Fruit fly (Drosophila melanogaster): ENCODE measurements around the gene squ.
A peak's percentile ranks its signal among the peaks of the same experiment; 100 is the strongest.

Gene squ

dm6 chr2L:16709693-16710092 is 29.8 kb downstream of the squ start (continued):
- peak; percentile 57 for TF ChIP-seq caup (GFP tag; optimal IDR thresholded peaks at IDR 0.05; ENCODE audit: severe bottlenecking)
- TF ChIP-seq fd3F (GFP tag; optimal IDR thresholded peaks at IDR 0.05), result peak; percentile 51
- peak; percentile 5 for TF ChIP-seq mam (GFP tag; optimal IDR thresholded peaks at IDR 0.05)
- no peak for TF ChIP-seq nom (GFP tag; optimal IDR thresholded peaks at IDR 0.05)
- peak; percentile 47 for TF ChIP-seq Med (GFP tag)
- no peak for TF ChIP-seq klu (GFP tag; IDR thresholded peaks at IDR 0.05)
- peak; percentile 86 for TF ChIP-seq dysf (GFP tag; IDR thresholded peaks at IDR 0.05)
- peak; percentile 31 for TF ChIP-seq CG12155 (GFP tag; optimal IDR thresholded peaks at IDR 0.05)
- TF ChIP-seq CG10979 (tag; optimal IDR thresholded peaks at IDR 0.05), result peak; percentile 50
- peak; percentile 73 for TF ChIP-seq CoRest (tag; optimal IDR thresholded peaks at IDR 0.05)
- no peak for TF ChIP-seq CG4328 (GFP tag; optimal IDR thresholded peaks at IDR 0.05)
- TF ChIP-seq vnd (GFP tag; IDR thresholded peaks at IDR 0.05; ENCODE audit: partially characterized antibody), result no peak
- no peak for TF ChIP-seq Myb (GFP tag; optimal IDR thresholded peaks at IDR 0.05)
- TF ChIP-seq esg (GFP tag; conservative IDR thresholded peaks at IDR 0.05), result peak; percentile 81
- no peak for TF ChIP-seq Awh (GFP tag; IDR thresholded peaks at IDR 0.05)
- no peak for TF ChIP-seq inv (GFP tag; IDR thresholded peaks at IDR 0.05; ENCODE audit: partially characterized antibody)
- no peak for TF ChIP-seq vfl (GFP tag; optimal IDR thresholded peaks at IDR 0.05)
- TF ChIP-seq Lim3 (GFP tag; IDR thresholded peaks at IDR 0.05), result peak; percentile 30; the same call in 1 of the 2 replicates
- peak; percentile 32 for TF ChIP-seq salm (tag; optimal IDR thresholded peaks at IDR 0.05)
- TF ChIP-seq dmrt99B (tag; optimal IDR thresholded peaks at IDR 0.05), result peak; percentile 67
- TF ChIP-seq psq (GFP tag; optimal IDR thresholded peaks at IDR 0.05), result peak; percentile 11
- peak; percentile 9; the same call in 1 of the 2 replicates for TF ChIP-seq CG10959 (GFP tag; IDR thresholded peaks at IDR 0.05)
- no peak for TF ChIP-seq CG8765 (GFP tag; IDR thresholded peaks at IDR 0.05)
- TF ChIP-seq Hey (tag; optimal IDR thresholded peaks at IDR 0.05), result no peak
- TF ChIP-seq Oaz (GFP tag; IDR thresholded peaks at IDR 0.05), result peak; percentile 66
- no peak for TF ChIP-seq gt (GFP tag; IDR thresholded peaks at IDR 0.05)
- peak; percentile 70 for TF ChIP-seq CG14050 (GFP tag; IDR thresholded peaks at IDR 0.05)
- peak in 1 of 3 experiments; percentile 57 for TF ChIP-seq lola (GFP tag; optimal IDR thresholded peaks at IDR 0.05)
- TF ChIP-seq HLH4C (GFP tag; IDR thresholded peaks at IDR 0.05; ENCODE audit: partially characterized antibody), result no peak
- TF ChIP-seq CG13287 (GFP tag; IDR thresholded peaks at IDR 0.05; ENCODE audit: partially characterized antibody), result no peak
- TF ChIP-seq CG17802 (tag; optimal IDR thresholded peaks at IDR 0.05), result no peak
- peak; percentile 89 for TF ChIP-seq Ptx1 (GFP tag; IDR thresholded peaks at IDR 0.05)
- peak; percentile 18 for TF ChIP-seq CG12769 (tag; optimal IDR thresholded peaks at IDR 0.05)
- no peak for TF ChIP-seq pzg (GFP tag; optimal IDR thresholded peaks at IDR 0.05)
- TF ChIP-seq Nf-YB (GFP tag; optimal IDR thresholded peaks at IDR 0.05), result peak; percentile 55
- peak; percentile 0 for TF ChIP-seq twi (tag; optimal IDR thresholded peaks at IDR 0.05)
- no peak for TF ChIP-seq CG10654 (GFP tag; optimal IDR thresholded peaks at IDR 0.05)
- TF ChIP-seq CG4854 (GFP tag; optimal IDR thresholded peaks at IDR 0.05), result no peak
- TF ChIP-seq MTF-1 (GFP tag; optimal IDR thresholded peaks at IDR 0.05; ENCODE audit: borderline replicate concordance), result no peak
- TF ChIP-seq CG8388 (GFP tag; optimal IDR thresholded peaks at IDR 0.05), result peak; percentile 69
- no peak for TF ChIP-seq CG4730 (GFP tag; IDR thresholded peaks at IDR 0.05)
- peak; percentile 78 for TF ChIP-seq tgo (GFP tag; IDR thresholded peaks at IDR 0.05)
- peak; percentile 60 for TF ChIP-seq ATbp (GFP tag; optimal IDR thresholded peaks at IDR 0.05)
- no peak for TF ChIP-seq CG6813 (GFP tag; optimal IDR thresholded peaks at IDR 0.05)
- peak; percentile 58 for TF ChIP-seq CG12104 (GFP tag; optimal IDR thresholded peaks at IDR 0.05)
- peak; percentile 70 for TF ChIP-seq CG1603 (tag; optimal IDR thresholded peaks at IDR 0.05)
- no peak for TF ChIP-seq crc (GFP tag; optimal IDR thresholded peaks at IDR 0.05)
- peak; percentile 49 for TF ChIP-seq CG1529 (GFP tag; optimal IDR thresholded peaks at IDR 0.05)
- no peak for TF ChIP-seq Usf (GFP tag; optimal IDR thresholded peaks at IDR 0.05)
- no peak for TF ChIP-seq jumu (GFP tag; optimal IDR thresholded peaks at IDR 0.05)

Data from whole organism, embryonic.